Worm (Caenorhabditis elegans) whole organism, L4 larva: ENCODE results near the gene F28G4.3.

ENCODE experiments used
- F44E2.7 ChIP-seq: fragments of 200-800 bp; sonication (Bioruptor generic); IDR thresholded peaks from 2 replicates; pipeline ENCODE4 v2.1.2; 2022; ENCODE audit warnings: missing genetic modification characterization, missing compliant biosample characterization
- T20F7.1 ChIP-seq: fragments of 200-800 bp; sonication (Bioruptor generic); optimal IDR thresholded peaks from 2 replicates; lab custom pipeline; 2018; ENCODE audit warnings: mild to moderate bottlenecking, missing genetic modification characterization, missing compliant biosample characterization
- Y5F2A.4 ChIP-seq: fragments of 200-800 bp; sonication (Bioruptor generic); optimal IDR thresholded peaks from 2 replicates; lab custom pipeline; 2018; ENCODE audit warnings: mild to moderate bottlenecking, missing genetic modification characterization, missing compliant biosample characterization
- ZK337.2 ChIP-seq: fragments of 200-800 bp; sonication (Bioruptor generic); IDR thresholded peaks from 2 replicates; pipeline ENCODE4 v1.3.6; 2022; ENCODE audit warnings: missing genetic modification reagents, missing genetic modification characterization, missing compliant biosample characterization
- aly-2 ChIP-seq: sonication (generic microtip); optimal IDR thresholded peaks from 2 replicates; lab custom pipeline; 2018; ENCODE audit warnings: missing biosample characterization, missing genetic modification characterization
- ama-1 ChIP-seq: fragments of 150-350 bp; optimal IDR thresholded peaks from 2 replicates; lab custom pipeline; 2014; ENCODE audit warnings: inconsistent platforms, mixed read lengths
- attf-4 ChIP-seq: sonication (generic microtip); optimal IDR thresholded peaks from 3 replicates; lab custom pipeline; 2017; ENCODE audit warnings: missing biosample characterization, missing genetic modification characterization
- daf-16 ChIP-seq, 3 experiments: sonication (generic microtip); optimal IDR thresholded peaks; 2 replicates each; lab custom pipeline; 2016 to 2017; ENCODE audit warnings: missing genetic modification characterization in 3 of 3, missing genetic modification reagents in 3 of 3, mild to moderate bottlenecking in 2 of 3, missing compliant biosample characterization in 2 of 3, missing biosample characterization in 1 of 3, moderate library complexity in 1 of 3
- daf-19 ChIP-seq: fragments of 200-800 bp; sonication (Bioruptor generic); conservative IDR thresholded peaks from 2 replicates; pipeline ENCODE4 v1.3.6; 2022; ENCODE audit warnings: missing genetic modification characterization, missing compliant biosample characterization
- daf-8 ChIP-seq: fragments of 200-800 bp; sonication (Bioruptor generic); IDR thresholded peaks from 2 replicates; pipeline ENCODE4 v1.3.6; 2022; ENCODE audit warnings: missing genetic modification characterization, missing compliant biosample characterization
- dmd-8 ChIP-seq: fragments of 200-800 bp; sonication (Bioruptor generic); IDR thresholded peaks from 2 replicates; pipeline ENCODE4 v1.3.6; 2022; ENCODE audit warnings: missing genetic modification characterization, missing compliant biosample characterization
- dve-1 ChIP-seq: sonication (generic microtip); optimal IDR thresholded peaks from 2 replicates; lab custom pipeline; 2017; ENCODE audit warnings: antibody characterized with exemption, mild to moderate bottlenecking, missing genetic modification characterization, missing compliant biosample characterization; ENCODE audit not compliant: insufficient read depth
- egl-27 ChIP-seq: sonication (generic microtip); optimal IDR thresholded peaks from 3 replicates; lab custom pipeline; 2017; ENCODE audit warnings: missing biosample characterization, missing genetic modification reagents, missing genetic modification characterization
- gei-8 ChIP-seq: fragments of 200-800 bp; sonication (Bioruptor generic); optimal IDR thresholded peaks from 2 replicates; lab custom pipeline; 2018; ENCODE audit warnings: mild to moderate bottlenecking, missing genetic modification characterization, missing compliant biosample characterization
- hif-1 ChIP-seq, 2 experiments: sonication (generic microtip); optimal IDR thresholded peaks; 2 replicates each; lab custom pipeline; 2016 to 2017; ENCODE audit warnings: missing compliant biosample characterization in 2 of 2, missing genetic modification characterization in 2 of 2, missing genetic modification reagents in 2 of 2, missing genotype in 2 of 2, mild to moderate bottlenecking in 1 of 2
- hmg-1.1 ChIP-seq: fragments of 200-800 bp; sonication (Bioruptor generic); IDR thresholded peaks from 2 replicates; pipeline ENCODE4 v1.3.6; 2022; ENCODE audit warnings: missing genetic modification reagents, missing genetic modification characterization, missing compliant biosample characterization
- lin-13 ChIP-seq: fragments of 150-350 bp; optimal IDR thresholded peaks from 2 replicates; lab custom pipeline; 2014; ENCODE audit warnings: missing biosample characterization, missing genetic modification reagents, missing genetic modification characterization
- mdl-1 ChIP-seq, 2 experiments: fragments of 150-350 bp in 1 of 2; sonication (generic microtip) in 1 of 2; optimal IDR thresholded peaks; 2 replicates each; lab custom pipeline; 2014 to 2017; ENCODE audit warnings: missing biosample characterization in 2 of 2, missing genetic modification characterization in 2 of 2
- mdt-29 ChIP-seq: fragments of 200-800 bp; sonication (Bioruptor generic); IDR thresholded peaks from 2 replicates; pipeline ENCODE4 v1.3.6; 2022; ENCODE audit warnings: missing genetic modification reagents, missing genetic modification characterization, missing compliant biosample characterization
- nhr-111 ChIP-seq: fragments of 200-800 bp; sonication (Bioruptor generic); optimal IDR thresholded peaks from 2 replicates; lab custom pipeline; 2018; ENCODE audit warnings: mild to moderate bottlenecking, missing genetic modification characterization, missing compliant biosample characterization
- nhr-28 ChIP-seq: fragments of 150-350 bp; optimal IDR thresholded peaks from 2 replicates; lab custom pipeline; 2014; ENCODE audit warnings: missing biosample characterization, missing genetic modification characterization
- nhr-77 ChIP-seq: fragments of 150-350 bp; optimal IDR thresholded peaks from 2 replicates; lab custom pipeline; 2014; ENCODE audit warnings: missing biosample characterization, missing genetic modification characterization
- pqm-1 ChIP-seq: sonication (generic microtip); optimal IDR thresholded peaks from 2 replicates; lab custom pipeline; 2017; ENCODE audit warnings: missing biosample characterization, missing genetic modification characterization
- rbr-2 ChIP-seq: sonication (generic microtip); optimal IDR thresholded peaks from 2 replicates; lab custom pipeline; 2016; ENCODE audit warnings: missing genotype, missing genetic modification characterization, missing compliant biosample characterization
- sdz-12 ChIP-seq: fragments of 200-800 bp; sonication (Bioruptor generic); optimal IDR thresholded peaks from 2 replicates; lab custom pipeline; 2018; ENCODE audit warnings: mild to moderate bottlenecking, missing genetic modification characterization, missing compliant biosample characterization
- snpc-1.2 ChIP-seq: fragments of 200-800 bp; sonication (Bioruptor generic); IDR thresholded peaks from 2 replicates; pipeline ENCODE4 v1.3.6; 2022; ENCODE audit warnings: missing genetic modification reagents, missing genetic modification characterization, missing compliant biosample characterization
- spr-1 ChIP-seq: sonication (generic microtip); optimal IDR thresholded peaks from 2 replicates; lab custom pipeline; 2016; ENCODE audit warnings: mild to moderate bottlenecking, missing genetic modification characterization, missing compliant biosample characterization
- unc-62 ChIP-seq, 3 experiments: fragments of 150-350 bp in 1 of 3; sonication (generic microtip); optimal IDR thresholded peaks in 2 of 3; peaks in 1 of 3; 1 replicate in 1 of 3; 2 replicates in 2 of 3; lab custom pipeline; 2014 to 2017; ENCODE audit warnings: missing biosample characterization in 3 of 3, missing genetic modification characterization in 3 of 3, missing genetic modification reagents in 3 of 3, missing genotype in 1 of 3
- vab-7 ChIP-seq: fragments of 200-800 bp; sonication (Bioruptor generic); IDR thresholded peaks from 2 replicates; pipeline ENCODE4 v1.3.6; 2022; ENCODE audit warnings: missing genetic modification reagents, missing genetic modification characterization, missing compliant biosample characterization
- zag-1 ChIP-seq: fragments of 150-350 bp; optimal IDR thresholded peaks from 2 replicates; lab custom pipeline; 2014; ENCODE audit warnings: missing biosample characterization, missing genetic modification characterization
- zfp-2 ChIP-seq: sonication (generic microtip); optimal IDR thresholded peaks from 2 replicates; lab custom pipeline; 2016; ENCODE audit warnings: mild to moderate bottlenecking, missing genetic modification characterization, missing compliant biosample characterization
- zip-2 ChIP-seq: fragments of 150-350 bp; optimal IDR thresholded peaks from 2 replicates; lab custom pipeline; 2014; ENCODE audit warnings: missing biosample characterization, missing genetic modification characterization
- ztf-11 ChIP-seq: fragments of 150-350 bp; optimal IDR thresholded peaks from 2 replicates; lab custom pipeline; 2014; ENCODE audit warnings: missing biosample characterization, missing genetic modification characterization
- ztf-7 ChIP-seq: fragments of 150-350 bp; optimal IDR thresholded peaks from 2 replicates; lab custom pipeline; 2014; ENCODE audit warnings: missing biosample characterization, missing genetic modification characterization

Gene F28G4.3

DNA sequence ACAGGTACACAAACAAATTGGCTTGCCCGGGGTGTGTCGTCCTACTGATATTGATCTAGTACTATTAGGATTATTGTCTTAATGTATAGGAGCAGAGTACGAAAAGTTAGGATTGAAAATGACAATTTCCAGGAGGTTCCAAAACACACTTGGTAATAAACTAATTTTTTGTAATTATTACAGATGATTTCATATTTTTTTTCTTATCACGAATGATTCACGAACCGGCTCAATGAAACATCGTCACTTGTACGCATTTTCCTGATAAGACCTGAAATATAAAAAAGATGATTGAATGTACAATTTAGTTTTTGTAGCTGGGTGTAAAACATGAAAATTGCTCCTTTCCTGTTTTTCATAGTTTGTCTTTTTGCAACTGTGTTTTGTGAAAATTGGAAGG, 14.9 kb upstream of the F28G4.3 start, which contains the start of the genes C31A11.13 and oac-6:
TSS of gene C31A11.13 (minus strand) at position 113 of the 400 bp plus-strand sequence.
TSS of gene oac-6 (plus strand) at position 279 of the 400 bp plus-strand sequence.
- TF ChIP-seq pqm-1 (tag; lab: Kevin White, UChicago) (peak; percentile 37), egl-27 (tag; lab: Kevin White, UChicago) (no peak), hmg-1.1 (GFP tag; lab: Robert Waterston, UW) (no peak), unc-62 (GFP tag; optimal IDR thresholded peaks at IDR 0.05 in 1 of 2; lab: Kevin White, UChicago) (peak in 1 of 2 experiments; percentile 65), unc-62 (tag; optimal IDR thresholded peaks at IDR 0.05; lab: Kevin White, UChicago) (no peak), daf-16 (GFP tag; optimal IDR thresholded peaks at IDR 0.05; lab: Kevin White, UChicago) (no peak), daf-16 (tag; optimal IDR thresholded peaks at IDR 0.05; lab: Kevin White, UChicago) (peak; percentile 9), dmd-8 (GFP tag; lab: Robert Waterston, UW) (no peak), daf-19 (GFP tag; lab: Robert Waterston, UW) (no peak), rbr-2 (tag; lab: Kevin White, UChicago) (no peak), nhr-28 (tag; lab: Kevin White, UChicago) (peak; percentile 27)

DNA sequence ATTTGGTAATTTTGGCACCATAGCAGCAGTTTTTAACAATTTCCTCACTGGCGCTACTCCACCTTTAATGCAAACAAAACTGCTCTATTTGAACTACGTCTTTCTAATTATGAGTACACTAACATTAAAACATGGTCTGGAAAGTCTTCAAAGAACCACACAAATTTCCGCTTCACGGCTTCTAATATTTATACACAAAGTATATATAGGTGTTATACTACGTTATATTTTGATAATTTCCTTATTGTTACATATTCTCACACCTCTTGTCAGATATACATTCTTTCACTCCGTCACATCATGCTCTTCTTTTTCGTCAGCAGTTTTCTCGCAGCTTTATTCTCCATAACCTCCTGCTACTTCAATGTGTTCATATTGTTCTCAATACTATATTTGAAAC, 12.8 kb upstream of the F28G4.3 start, which contains the start of gene srbc-82:
TSS of gene srbc-82 (plus strand) at position 301 of the 400 bp plus-strand sequence.
- TF ChIP-seq ztf-11 (tag; lab: Kevin White, UChicago): no peak
- TF ChIP-seq, all 104 proteins: peak for 0

DNA sequence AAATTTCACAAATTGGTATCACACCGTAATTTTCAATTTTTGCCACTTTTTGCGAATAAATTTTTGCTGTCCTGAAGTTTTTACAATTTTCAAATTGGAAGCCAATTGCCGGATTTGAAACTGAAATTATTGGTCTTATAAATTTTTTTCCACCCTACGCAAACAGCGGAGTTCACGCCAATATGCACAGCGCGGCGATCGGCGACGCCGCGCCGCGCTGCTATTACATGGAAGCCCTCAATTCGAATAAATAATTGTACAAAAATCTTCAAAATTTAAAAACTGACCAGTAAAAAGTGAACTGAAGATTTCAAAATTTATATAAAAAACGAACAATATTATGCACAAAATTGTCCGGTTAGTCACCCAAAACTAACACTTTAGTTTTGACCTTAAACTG, 12.3 kb upstream of the F28G4.3 start:
- TF ChIP-seq hif-1 (tag; optimal IDR thresholded peaks at IDR 0.05; lab: Kevin White, UChicago) (no peak), aly-2 (tag; lab: Kevin White, UChicago) (no peak), ztf-7 (no peak), dve-1 (no peak), nhr-111 (GFP tag; lab: Kevin White, UChicago) (no peak), zag-1 (no peak), T20F7.1 (GFP tag; lab: Kevin White, UChicago) (no peak)
- TF ChIP-seq, all 104 proteins: peak for 0

DNA sequence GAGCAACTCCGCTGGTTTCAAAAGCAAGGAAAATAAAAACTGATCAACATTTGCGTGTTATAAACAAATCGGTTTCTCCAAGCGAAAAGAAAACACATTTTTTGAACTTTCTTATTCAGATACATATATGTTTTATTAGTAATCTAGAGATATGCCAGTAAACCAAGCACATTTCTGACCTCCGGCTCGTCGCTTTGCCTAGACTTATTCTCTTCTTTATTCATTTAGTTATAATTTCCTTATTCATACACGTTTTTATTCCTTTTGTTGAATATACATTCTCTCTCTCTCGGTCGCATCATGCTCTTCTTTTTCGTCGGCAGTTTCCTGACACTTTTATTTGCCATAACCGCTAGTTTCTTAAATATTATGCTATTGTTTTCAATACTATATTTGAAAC, 11.2 kb upstream of the F28G4.3 start, which contains the start of gene srbc-84:
TSS of gene srbc-84 (plus strand) at position 301 of the 400 bp plus-strand sequence.
- TF ChIP-seq rbr-2 (tag; lab: Kevin White, UChicago) (no peak), zfp-2 (tag; lab: Kevin White, UChicago) (no peak), sdz-12 (no peak), snpc-1.2 (GFP tag; lab: Robert Waterston, UW) (no peak), attf-4 (tag; lab: Kevin White, UChicago) (no peak), vab-7 (no peak), F44E2.7 (GFP tag; lab: Robert Waterston, UW) (no peak), lin-13 (GFP tag; lab: Kevin White, UChicago) (no peak), hif-1 (tag; optimal IDR thresholded peaks at IDR 0.05; lab: Kevin White, UChicago) (no peak), zip-2 (tag; lab: Kevin White, UChicago) (no peak), Y5F2A.4 (no peak), mdl-1 (tag; optimal IDR thresholded peaks at IDR 0.05; lab: Kevin White, UChicago) (no peak), ama-1 (lab: Kevin White, UChicago) (no peak)

DNA sequence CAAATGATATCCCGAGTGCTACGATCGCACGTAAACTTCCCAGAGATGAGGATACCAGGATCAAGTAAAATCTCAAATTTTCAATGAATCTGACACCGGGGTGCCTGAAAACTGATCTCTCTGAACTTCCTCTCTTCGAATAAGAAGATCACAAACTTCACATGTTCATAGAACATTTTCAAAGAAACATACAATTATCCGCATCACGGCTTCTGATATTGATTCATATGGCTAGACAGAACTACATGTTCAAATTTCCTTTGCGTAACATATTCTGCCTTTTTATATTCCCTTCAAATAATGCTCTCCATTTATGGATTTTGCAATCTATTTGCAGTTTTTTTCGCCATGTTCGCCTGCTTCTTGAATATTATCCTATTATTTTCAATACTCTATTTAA, 9.6 kb upstream of the F28G4.3 start, which contains the start of gene srbc-83:
TSS of gene srbc-83 (plus strand) at position 301 of the 400 bp plus-strand sequence.
- TF ChIP-seq spr-1 (tag; lab: Kevin White, UChicago) (no peak), aly-2 (tag; lab: Kevin White, UChicago) (no peak), daf-8 (GFP tag; lab: Robert Waterston, UW) (no peak), nhr-77 (tag; lab: Kevin White, UChicago) (no peak), ZK337.2 (GFP tag; lab: Robert Waterston, UW) (no peak), gei-8 (GFP tag; lab: Kevin White, UChicago) (no peak), mdt-29 (GFP tag; lab: Robert Waterston, UW) (no peak)
